Worm (Caenorhabditis elegans) whole organism, late embryonic: Measurements from ENCODE around the gene srw-54.
"Not testable (repeated sequence)": the region's sequence is repeated elsewhere in the genome, so short reads cannot be mapped to it uniquely, and the experiment has no call there.

Experiments
- C38D4.7 ChIP-seq: fragments of 200-800 bp; sonication (Bioruptor generic); optimal IDR thresholded peaks from 2 replicates; lab custom pipeline; 2018; ENCODE audit warnings: mild to moderate bottlenecking, missing genetic modification characterization, moderate library complexity, missing compliant biosample characterization
- K02D7.2 ChIP-seq: sonication (generic microtip); optimal IDR thresholded peaks from 2 replicates; lab custom pipeline; 2017; ENCODE audit warnings: mild to moderate bottlenecking, missing genetic modification characterization, missing compliant biosample characterization
- ama-1 ChIP-seq: fragments of 150-350 bp; optimal IDR thresholded peaks from 2 replicates; lab custom pipeline; 2014
- ceh-31 ChIP-seq: sonication (generic microtip); optimal IDR thresholded peaks from 2 replicates; lab custom pipeline; 2016; ENCODE audit warnings: missing genetic modification characterization, missing compliant biosample characterization
- ceh-9 ChIP-seq: sonication (generic microtip); optimal IDR thresholded peaks from 2 replicates; lab custom pipeline; 2016; ENCODE audit warnings: mild to moderate bottlenecking, missing genetic modification characterization, inconsistent platforms, missing compliant biosample characterization
- dmd-4 ChIP-seq: sonication (generic microtip); optimal IDR thresholded peaks from 2 replicates; lab custom pipeline; 2016; ENCODE audit warnings: borderline replicate concordance, missing genetic modification characterization, missing compliant biosample characterization
- elt-2 ChIP-seq: sonication (generic microtip); optimal IDR thresholded peaks from 2 replicates; lab custom pipeline; 2016; ENCODE audit warnings: missing genetic modification reagents, missing genetic modification characterization, missing compliant biosample characterization
- nhr-11 ChIP-seq: fragments of 150-350 bp; optimal IDR thresholded peaks from 2 replicates; lab custom pipeline; 2014; ENCODE audit warnings: missing biosample characterization, missing genetic modification characterization
- pag-3 ChIP-seq: sonication (generic microtip); optimal IDR thresholded peaks from 2 replicates; lab custom pipeline; 2016; ENCODE audit warnings: missing compliant biosample characterization, missing genetic modification characterization, borderline replicate concordance
- pha-4 ChIP-seq: fragments of 150-350 bp; optimal IDR thresholded peaks from 2 replicates; lab custom pipeline; 2018; ENCODE audit warnings: missing biosample characterization, missing genetic modification reagents, missing genetic modification characterization
- unc-42 ChIP-seq: sonication (generic microtip); optimal IDR thresholded peaks from 2 replicates; lab custom pipeline; 2016; ENCODE audit warnings: missing genotype, missing genetic modification characterization, missing compliant biosample characterization

ce11 chrV:16654242-16654641, 43.1 kb downstream of the srw-54 start, which contains the start of gene W06G6.15:
- TF ChIP-seq pha-4 (tag; lab: Kevin White, UChicago); ama-1 (lab: Kevin White, UChicago); C38D4.7 (GFP tag; lab: Kevin White, UChicago); dmd-4 (tag; lab: Kevin White, UChicago); K02D7.2 (tag; lab: Kevin White, UChicago); ceh-9 (tag; lab: Kevin White, UChicago); unc-42 (tag; lab: Kevin White, UChicago); ceh-31; pag-3 (tag; lab: Kevin White, UChicago); elt-2 (tag; lab: Kevin White, UChicago); nhr-11 (tag; lab: Kevin White, UChicago): not testable (repeated sequence)
